Worm (Caenorhabditis elegans) whole organism, dauer: Measurements from ENCODE around the gene Y14H12B.2.

ENCODE experiments used
- unc-62 ChIP-seq: sonication (generic microtip); optimal IDR thresholded peaks from 2 replicates; lab custom pipeline; 2017; ENCODE audit warnings: missing biosample characterization, missing genetic modification reagents, missing genetic modification characterization

The Y14H12B.2 gene

ce11 chrII:3894755-3895154 lies 38.8 kb downstream of the Y14H12B.2 start, which contains the start of gene F53C3.7:
TSS of gene F53C3.7 (plus strand) at chrII:3895055.
- no peak for TF ChIP-seq unc-62

- no peak for TF ChIP-seq unc-62
Observed at ce11 chrII:3893911-3894310, 39.6 kb downstream of the Y14H12B.2 start.

- TF ChIP-seq unc-62 = no peak
Observed at ce11 chrII:3891124-3891523, 42.4 kb downstream of the Y14H12B.2 start, which contains the start of gene F53C3.8. TSS of gene F53C3.8 (plus strand) at chrII:3891424.
